Fruit fly (Drosophila melanogaster) whole organism, pupa: ENCODE results near the gene vn.

Source experiments
- CG10348 ChIP-seq: fragments of 200-800 bp; sonication (Bioruptor generic); IDR thresholded peaks from 2 replicates; pipeline ENCODE4 v1.3.6; 2022; ENCODE audit warnings: missing biosample characterization, missing genetic modification characterization
- CG15710 ChIP-seq: fragments of 200-800 bp; sonication (Bioruptor generic); optimal IDR thresholded peaks from 2 replicates; lab custom pipeline; 2018; ENCODE audit warnings: missing biosample characterization, mild to moderate bottlenecking, missing genetic modification characterization, moderate library complexity
- CG32121 ChIP-seq: fragments of 200-800 bp; sonication (Bioruptor generic); IDR thresholded peaks from 2 replicates; pipeline ENCODE4 v1.3.6; 2022; ENCODE audit warnings: missing biosample characterization, missing genetic modification characterization
- CG4496 ChIP-seq: fragments of 200-800 bp; sonication (Bioruptor generic); IDR thresholded peaks from 3 replicates; pipeline ENCODE4 v1.3.6; 2022; ENCODE audit warnings: missing biosample characterization, missing genetic modification characterization
- CG8301 ChIP-seq: fragments of 200-800 bp; sonication (Bioruptor generic); optimal IDR thresholded peaks from 2 replicates; lab custom pipeline; 2018; ENCODE audit warnings: missing biosample characterization, mild to moderate bottlenecking, missing genetic modification characterization
- D1 ChIP-seq: fragments of 200-800 bp; sonication (Bioruptor generic); optimal IDR thresholded peaks from 2 replicates; lab custom pipeline; 2018; ENCODE audit warnings: missing biosample characterization, mild to moderate bottlenecking, missing genetic modification characterization, moderate library complexity
- EcR ChIP-seq: fragments of 200-800 bp; sonication (Bioruptor generic); optimal IDR thresholded peaks from 3 replicates; lab custom pipeline; 2019; ENCODE audit warnings: missing biosample characterization, missing genetic modification characterization, mild to moderate bottlenecking, moderate library complexity, missing genetic modification reagents
- Pif1A ChIP-seq: fragments of 200-800 bp; sonication (Bioruptor generic); optimal IDR thresholded peaks from 3 replicates; lab custom pipeline; 2016; ENCODE audit warnings: missing biosample characterization, missing genetic modification characterization
- Pif1B ChIP-seq: fragments of 200-800 bp; sonication (Bioruptor generic); optimal IDR thresholded peaks from 3 replicates; lab custom pipeline; 2016; ENCODE audit warnings: missing biosample characterization, missing genetic modification characterization
- Snoo ChIP-seq: fragments of 200-800 bp; sonication (Bioruptor generic); optimal IDR thresholded peaks from 3 replicates; lab custom pipeline; 2017; ENCODE audit warnings: missing biosample characterization, mild to moderate bottlenecking, missing genetic modification characterization, inconsistent platforms

- TF ChIP-seq CG8301 (tag; lab: Kevin White, UChicago): no peak
- TF ChIP-seq D1 (tag; lab: Kevin White, UChicago): no peak
- TF ChIP-seq CG32121 (GFP tag; lab: Robert Waterston, UW): no peak
- TF ChIP-seq CG15710: no peak
- no peak for TF ChIP-seq EcR (GFP tag; lab: Kevin White, UChicago)
- no peak for TF ChIP-seq CG4496
- no peak for TF ChIP-seq Snoo (tag; lab: Kevin White, UChicago)
- TF ChIP-seq Pif1B (GFP tag; lab: Kevin White, UChicago): no peak
- no peak for TF ChIP-seq CG10348 (GFP tag; lab: Robert Waterston, UW)
- TF ChIP-seq Pif1A (GFP tag; lab: Kevin White, UChicago): no peak
These were observed 13.6 kb upstream of the vn start for dm6 chr3L:5859029-5859428.
